Worm (Caenorhabditis elegans) whole organism, midembryonic: ENCODE measurements around the gene B0212.3.
"Not testable (repeated sequence)": the region's sequence is repeated elsewhere in the genome, so short reads cannot be mapped to it uniquely, and the experiment has no call there.

ENCODE experiments used
- T22C8.4 ChIP-seq: fragments of 200-800 bp; sonication (Bioruptor generic); IDR thresholded peaks from 2 replicates; pipeline ENCODE4 v1.3.6; 2022; ENCODE audit warnings: missing genetic modification characterization, missing compliant biosample characterization
- cog-1 ChIP-seq: sonication (generic microtip); optimal IDR thresholded peaks from 2 replicates; lab custom pipeline; 2016; ENCODE audit warnings: missing genetic modification characterization, missing compliant biosample characterization
- flt-1 ChIP-seq: fragments of 200-800 bp; sonication (Bioruptor generic); IDR thresholded peaks from 2 replicates; pipeline ENCODE4 v1.3.6; 2022; ENCODE audit warnings: missing genetic modification characterization, missing compliant biosample characterization
- klf-2 ChIP-seq: fragments of 200-800 bp; sonication (Bioruptor generic); conservative IDR thresholded peaks from 2 replicates; pipeline ENCODE4 v1.3.6; 2022; ENCODE audit warnings: missing genetic modification reagents, missing genetic modification characterization, missing compliant biosample characterization
- med-1 ChIP-seq: sonication (generic microtip); optimal IDR thresholded peaks from 2 replicates; lab custom pipeline; 2017; ENCODE audit warnings: missing genetic modification characterization, mild to moderate bottlenecking, missing compliant biosample characterization, antibody characterized with exemption, missing genetic modification reagents; ENCODE audit not compliant: insufficient read depth
- ref-1 ChIP-seq: fragments of 200-800 bp; sonication (Bioruptor generic); conservative IDR thresholded peaks from 2 replicates; pipeline ENCODE4 v1.3.6; 2022; ENCODE audit warnings: missing genetic modification reagents, missing genetic modification characterization, missing compliant biosample characterization
- tab-1 ChIP-seq: fragments of 200-800 bp; sonication (Bioruptor generic); IDR thresholded peaks from 2 replicates; pipeline ENCODE4 v1.3.6; 2022; ENCODE audit warnings: missing genetic modification characterization, missing compliant biosample characterization
- ztf-23 ChIP-seq: fragments of 200-800 bp; sonication (Bioruptor generic); IDR thresholded peaks from 2 replicates; pipeline ENCODE4 v1.3.6; 2022; ENCODE audit warnings: missing genetic modification reagents, missing genetic modification characterization, missing compliant biosample characterization
- ztf-29 ChIP-seq: fragments of 200-800 bp; sonication (Bioruptor generic); IDR thresholded peaks from 2 replicates; pipeline ENCODE4 v1.3.6; 2022; ENCODE audit warnings: missing genetic modification reagents, missing genetic modification characterization, missing compliant biosample characterization

B0212.3 gene

ce11 chrIV:3579477-3579975, 39.6 kb downstream of the B0212.3 start, which contains the start of gene Y37E11B.1:
Y37E11B.1 (plus strand) TSS chrIV:3579621.
- TF ChIP-seq cog-1 (tag; lab: Kevin White, UChicago): no peak
- TF ChIP-seq med-1 (GFP tag; lab: Kevin White, UChicago): no peak
- TF ChIP-seq ztf-23 (GFP tag; lab: Robert Waterston, UW): no peak
- no peak for TF ChIP-seq T22C8.4
- TF ChIP-seq tab-1 (GFP tag; lab: Robert Waterston, UW): no peak
- no peak for TF ChIP-seq klf-2 (GFP tag; lab: Robert Waterston, UW)
- no peak for TF ChIP-seq ztf-29 (GFP tag; lab: Robert Waterston, UW)
- no peak for TF ChIP-seq ref-1 (GFP tag; lab: Robert Waterston, UW)
- TF ChIP-seq flt-1 (GFP tag; lab: Robert Waterston, UW): no peak

ce11 chrIV:3582806-3583205, 42.8 kb downstream of the B0212.3 start, which contains the start of gene blos-7:
blos-7 (minus strand) TSS chrIV:3582906.
- TF ChIP-seq med-1 (GFP tag; lab: Kevin White, UChicago); ref-1 (GFP tag; lab: Robert Waterston, UW); ztf-29 (GFP tag; lab: Robert Waterston, UW): not testable (repeated sequence)

- TF ChIP-seq cog-1 (tag; lab: Kevin White, UChicago) (no peak), klf-2 (GFP tag; lab: Robert Waterston, UW) (no peak), med-1 (GFP tag; lab: Kevin White, UChicago) (no peak), ztf-23 (GFP tag; lab: Robert Waterston, UW) (no peak), flt-1 (GFP tag; lab: Robert Waterston, UW) (no peak), ztf-29 (GFP tag; lab: Robert Waterston, UW) (no peak), T22C8.4 (no peak), ref-1 (GFP tag; lab: Robert Waterston, UW) (no peak), tab-1 (GFP tag; lab: Robert Waterston, UW) (no peak)
Observed at ce11 chrIV:3590821-3591220, 50.8 kb downstream of the B0212.3 start.
